Fruit fly (Drosophila melanogaster): ENCODE measurements around the gene hyx.
A peak's percentile ranks its signal among the peaks of the same experiment; 100 is the strongest.

The hyx gene

dm6 chr3R:9055119-9056105 lies 16.9 kb downstream of the hyx start (continued):
- TF ChIP-seq Trl (optimal IDR thresholded peaks at IDR 0.05) (peak in 1 of 2 experiments; percentile 5), Trl (GFP tag; optimal IDR thresholded peaks at IDR 0.05) (peak; percentile 58), CG32532 (GFP tag; IDR thresholded peaks at IDR 0.05) (no peak), CG10654 (GFP tag; optimal IDR thresholded peaks at IDR 0.05) (peak; percentile 91), HLH54F (GFP tag; optimal IDR thresholded peaks at IDR 0.05) (peak; percentile 73), CG7839 (tag; optimal IDR thresholded peaks at IDR 0.05) (peak; percentile 98), HLHmδ (GFP tag; optimal IDR thresholded peaks at IDR 0.05) (no peak), so (GFP tag; IDR thresholded peaks at IDR 0.05) (no peak), Tbp (GFP tag; optimal IDR thresholded peaks at IDR 0.05) (no peak), CG8478 (optimal IDR thresholded peaks at IDR 0.05) (no peak), Sry-δ (GFP tag; optimal IDR thresholded peaks at IDR 0.05) (peak; percentile 21), chm (GFP tag; IDR thresholded peaks at IDR 0.05) (no peak), CG9797 (GFP tag; optimal IDR thresholded peaks at IDR 0.05) (peak; percentile 11), CG16813 (GFP tag; IDR thresholded peaks at IDR 0.05; ENCODE audit: partially characterized antibody) (no peak), Spps (tag; optimal IDR thresholded peaks at IDR 0.05) (peak; percentile 91), pum (GFP tag; optimal IDR thresholded peaks at IDR 0.05) (peak; percentile 61), Chrac-16 (GFP tag; optimal IDR thresholded peaks at IDR 0.05) (peak; percentile 85), rib (GFP tag; IDR thresholded peaks at IDR 0.05) (no peak), CG31388 (GFP tag; optimal IDR thresholded peaks at IDR 0.05) (peak; percentile 82), Hr51 (GFP tag; optimal IDR thresholded peaks at IDR 0.05) (peak; percentile 66 to 95), CG11504 (tag; optimal IDR thresholded peaks at IDR 0.05) (peak; percentile 96), Fer3 (tag; optimal IDR thresholded peaks at IDR 0.05) (peak; percentile 97), CG9817 (tag; optimal IDR thresholded peaks at IDR 0.05) (peak; percentile 92), Doc2 (GFP tag; IDR thresholded peaks at IDR 0.05) (no peak), CG18262 (tag; optimal IDR thresholded peaks at IDR 0.05) (peak; percentile 93), hbn (GFP tag; IDR thresholded peaks at IDR 0.05; ENCODE audit: partially characterized antibody) (no peak), gsb (GFP tag; IDR thresholded peaks at IDR 0.05) (no peak), CG2116 (GFP tag; optimal IDR thresholded peaks at IDR 0.05) (peak; percentile 41), Dll (GFP tag; IDR thresholded peaks at IDR 0.05; ENCODE audit: partially characterized antibody) (no peak), CoRest (tag; optimal IDR thresholded peaks at IDR 0.05) (peak; percentile 96), ttk (GFP tag; IDR thresholded peaks at IDR 0.05) (no peak), da (GFP tag; optimal IDR thresholded peaks at IDR 0.05) (no peak), esg (GFP tag; conservative IDR thresholded peaks at IDR 0.05) (no peak), danr (GFP tag; IDR thresholded peaks at IDR 0.05) (no peak), CG7745 (tag; optimal IDR thresholded peaks at IDR 0.05) (peak; percentile 48), MESR4 (GFP tag; optimal IDR thresholded peaks at IDR 0.05) (peak; percentile 3), fru (optimal IDR thresholded peaks at IDR 0.05) (no peak), CG11560 (tag; IDR thresholded peaks at IDR 0.05) (no peak), NFAT (GFP tag; IDR thresholded peaks at IDR 0.05) (no peak), Ptx1 (GFP tag; IDR thresholded peaks at IDR 0.05) (no peak), jigr1 (GFP tag; IDR thresholded peaks at IDR 0.05) (no peak), E2f2 (GFP tag; IDR thresholded peaks at IDR 0.05) (no peak), emc (GFP tag; optimal IDR thresholded peaks at IDR 0.05) (peak; percentile 60), CG3995 (GFP tag; optimal IDR thresholded peaks at IDR 0.05) (peak; percentile 62), Awh (GFP tag; IDR thresholded peaks at IDR 0.05) (no peak), CG7928 (GFP tag; optimal IDR thresholded peaks at IDR 0.05) (peak; percentile 63), Mad (GFP tag; optimal IDR thresholded peaks at IDR 0.05) (peak; percentile 69), CG10321 (GFP tag; IDR thresholded peaks at IDR 0.05) (no peak), CG12299 (tag; optimal IDR thresholded peaks at IDR 0.05) (peak; percentile 93), CG7987 (GFP tag; optimal IDR thresholded peaks at IDR 0.05) (peak; percentile 85)
